Fruit fly (Drosophila melanogaster): ENCODE results near the gene Coq3.

The Coq3 gene

dm6 chr2L:21142972-21143385 lies 15.4 kb downstream of the Coq3 start, which contains the start of gene pths:
Gene pths (plus strand): TSS chr2L:21143229.
- TF ChIP-seq crc (GFP tag; optimal IDR thresholded peaks at IDR 0.05) (no peak), CG30020 (tag; optimal IDR thresholded peaks at IDR 0.05) (peak; percentile 98), CG12071 (GFP tag; optimal IDR thresholded peaks at IDR 0.05) (no peak), NFAT (GFP tag; IDR thresholded peaks at IDR 0.05) (peak; percentile 54), CG8944 (GFP tag; optimal IDR thresholded peaks at IDR 0.05) (peak; percentile 59), inv (GFP tag; IDR thresholded peaks at IDR 0.05; ENCODE audit: partially characterized antibody) (peak; percentile 79), kah (GFP tag; optimal IDR thresholded peaks at IDR 0.05) (no peak), sob (GFP tag; IDR thresholded peaks at IDR 0.05) (peak; percentile 79), CG2712 (tag; optimal IDR thresholded peaks at IDR 0.05) (peak; percentile 52), fu2 (GFP tag; optimal IDR thresholded peaks at IDR 0.05) (peak; percentile 38), amos (GFP tag; IDR thresholded peaks at IDR 0.05; ENCODE audit: partially characterized antibody) (peak; percentile 90), Doc3 (GFP tag; IDR thresholded peaks at IDR 0.05; ENCODE audit: partially characterized antibody) (peak; percentile 54; the same call in 2 of the 3 replicates), gsb (GFP tag; IDR thresholded peaks at IDR 0.05) (no peak), CG14441 (GFP tag; IDR thresholded peaks at IDR 0.05) (peak; percentile 44; the same call in 1 of the 2 replicates), shn (GFP tag; optimal IDR thresholded peaks at IDR 0.05) (no peak), sens-2 (GFP tag; IDR thresholded peaks at IDR 0.05) (no peak), CG32532 (GFP tag; IDR thresholded peaks at IDR 0.05) (peak; percentile 65), nmo (GFP tag; optimal IDR thresholded peaks at IDR 0.05) (peak; percentile 76), CG8924 (tag; optimal IDR thresholded peaks at IDR 0.05) (peak; percentile 15), klu (GFP tag; IDR thresholded peaks at IDR 0.05) (peak; percentile 11; the same call in 1 of the 2 replicates), tap (tag; optimal IDR thresholded peaks at IDR 0.05) (no peak), CG6683 (GFP tag; optimal IDR thresholded peaks at IDR 0.05) (no peak), Poxn (GFP tag; IDR thresholded peaks at IDR 0.05) (no peak), pnt (GFP tag; optimal IDR thresholded peaks at IDR 0.05) (peak; percentile 56), grn (GFP tag; optimal IDR thresholded peaks at IDR 0.05) (peak; percentile 45), MTF-1 (GFP tag; optimal IDR thresholded peaks at IDR 0.05; ENCODE audit: borderline replicate concordance) (no peak), CG9876 (GFP tag; optimal IDR thresholded peaks at IDR 0.05) (peak; percentile 49), Trl (optimal IDR thresholded peaks at IDR 0.05) (no peak), Trl (GFP tag; optimal IDR thresholded peaks at IDR 0.05) (peak; percentile 40), Dref (GFP tag; IDR thresholded peaks at IDR 0.05) (peak; percentile 90), HmgZ (tag; optimal IDR thresholded peaks at IDR 0.05) (peak; percentile 3), dmrt99B (tag; optimal IDR thresholded peaks at IDR 0.05) (no peak), CG12299 (tag; optimal IDR thresholded peaks at IDR 0.05) (no peak), Scr (GFP tag; IDR thresholded peaks at IDR 0.05; ENCODE audit: partially characterized antibody) (peak; percentile 77), CHES-1-like (GFP tag; optimal IDR thresholded peaks at IDR 0.05) (peak; percentile 65), HLH4C (GFP tag; IDR thresholded peaks at IDR 0.05; ENCODE audit: partially characterized antibody) (peak; percentile 77), row (GFP tag; IDR thresholded peaks at IDR 0.05) (peak; percentile 92), MESR4 (GFP tag; optimal IDR thresholded peaks at IDR 0.05) (peak; percentile 97), stwl (tag; optimal IDR thresholded peaks at IDR 0.05) (peak; percentile 64), CG17361 (GFP tag; IDR thresholded peaks at IDR 0.05) (peak; percentile 44; the same call in 2 of the 3 replicates), mam (GFP tag; optimal IDR thresholded peaks at IDR 0.05) (peak; percentile 79), lola (GFP tag; optimal IDR thresholded peaks at IDR 0.05) (peak in 2 of 3 experiments; percentile 5 to 80), lbe (GFP tag; optimal IDR thresholded peaks at IDR 0.05) (no peak), grau (tag; optimal IDR thresholded peaks at IDR 0.05) (peak; percentile 44), CG7357 (GFP tag; IDR thresholded peaks at IDR 0.05) (peak; percentile 100), Xbp1 (GFP tag; optimal IDR thresholded peaks at IDR 0.05) (peak; percentile 74), Elba2 (GFP tag; optimal IDR thresholded peaks at IDR 0.05) (peak; percentile 0), jing (GFP tag; optimal IDR thresholded peaks at IDR 0.05) (no peak), NC2α (GFP tag; optimal IDR thresholded peaks at IDR 0.05) (peak; percentile 4), HLH54F (GFP tag; optimal IDR thresholded peaks at IDR 0.05) (peak; percentile 60), Opbp (GFP tag; IDR thresholded peaks at IDR 0.05; ENCODE audit: partially characterized antibody) (peak; percentile 86)

All from whole organism, embryonic.